Worm (Caenorhabditis elegans) whole organism, L4 larva: ENCODE measurements around the gene sng-1.

Experiments
- T20F7.1 ChIP-seq: fragments of 200-800 bp; sonication (Bioruptor generic); optimal IDR thresholded peaks from 2 replicates; lab custom pipeline; 2018; ENCODE audit warnings: mild to moderate bottlenecking, missing genetic modification characterization, missing compliant biosample characterization
- ama-1 ChIP-seq: fragments of 150-350 bp; optimal IDR thresholded peaks from 2 replicates; lab custom pipeline; 2014; ENCODE audit warnings: inconsistent platforms, mixed read lengths
- lin-39 ChIP-seq: fragments of 150-350 bp; optimal IDR thresholded peaks from 2 replicates; lab custom pipeline; 2014; ENCODE audit warnings: missing biosample characterization, missing genetic modification reagents, missing genetic modification characterization
- unc-62 ChIP-seq, 3 experiments: fragments of 150-350 bp in 1 of 3; sonication (generic microtip); optimal IDR thresholded peaks in 2 of 3; peaks in 1 of 3; 1 replicate in 1 of 3; 2 replicates in 2 of 3; lab custom pipeline; 2014 to 2017; ENCODE audit warnings: missing biosample characterization in 3 of 3, missing genetic modification characterization in 3 of 3, missing genetic modification reagents in 3 of 3, missing genotype in 1 of 3

DNA sequence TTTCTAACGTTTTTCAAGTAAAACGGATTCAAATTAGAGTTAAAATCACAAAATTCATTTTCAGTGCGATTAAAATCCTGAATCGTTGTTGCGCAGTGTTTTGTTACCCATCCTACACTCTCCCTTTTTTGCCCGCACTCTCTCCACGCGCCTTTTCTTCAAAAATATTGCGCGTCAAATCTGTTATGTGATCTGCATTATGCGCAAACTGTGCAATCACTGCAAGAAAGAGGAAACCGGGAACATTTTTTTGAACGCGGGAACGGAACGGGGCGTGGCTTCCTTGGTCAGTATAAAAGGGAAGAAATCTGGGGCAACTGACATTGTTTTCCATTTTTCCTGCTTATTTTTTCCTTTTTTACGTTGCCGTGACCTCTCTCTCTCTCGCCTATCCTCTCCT lies 13.0 kb downstream of the sng-1 start:
- TF ChIP-seq ama-1 (lab: Kevin White, UChicago) (no peak), T20F7.1 (GFP tag; lab: Kevin White, UChicago) (no peak), lin-39 (no peak), unc-62 (GFP tag; optimal IDR thresholded peaks at IDR 0.05 in 1 of 2; lab: Kevin White, UChicago) (peak in 1 of 2 experiments; percentile 3), unc-62 (tag; optimal IDR thresholded peaks at IDR 0.05; lab: Kevin White, UChicago) (no peak)
